Fruit fly (Drosophila melanogaster): Measurements from ENCODE around the gene CG13965.

The CG13965 gene

DNA sequence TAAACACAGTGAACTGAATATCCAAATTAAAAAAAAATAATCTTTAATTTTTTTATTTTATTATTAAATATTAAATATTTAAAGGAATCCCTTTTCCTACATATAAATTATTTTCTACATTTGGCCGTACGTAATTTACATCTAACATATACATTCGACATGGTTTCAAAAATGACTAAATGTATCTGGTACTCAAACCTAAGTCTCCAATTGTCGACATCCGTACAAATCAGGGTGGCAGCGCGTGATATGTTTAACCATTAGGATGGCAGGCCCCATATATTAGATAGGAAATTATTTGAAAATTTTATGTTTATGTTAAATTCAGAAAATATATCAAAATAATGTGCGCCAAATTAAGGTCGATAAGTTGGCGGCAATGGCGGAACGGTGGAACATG is 47.0 kb downstream of the CG13965 start:
- no peak for TF ChIP-seq CG17801 (GFP tag; optimal IDR thresholded peaks at IDR 0.05; ENCODE audit: partially characterized antibody)

DNA sequence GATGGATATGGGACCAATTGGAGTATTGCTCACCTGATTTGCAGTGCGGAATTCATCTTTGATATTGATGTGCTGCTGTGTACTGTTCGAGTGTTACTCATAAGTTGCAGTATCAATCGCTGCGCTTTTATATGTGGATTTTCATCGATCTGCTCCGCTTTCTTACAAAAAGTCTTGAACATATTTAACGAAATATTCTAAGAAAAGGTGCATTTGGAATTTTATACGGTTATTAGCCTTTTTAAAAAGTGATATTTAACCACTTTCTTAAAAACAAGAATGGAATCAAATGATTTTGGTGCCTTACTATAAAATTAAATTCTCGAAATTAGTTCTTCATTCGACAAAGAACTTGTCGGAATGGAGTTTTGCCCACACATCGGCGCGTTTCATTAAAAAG is 48.7 kb downstream of the CG13965 start, which contains the start of gene TotE:
Gene TotE, minus strand, starts transcription at position 101 of the 400 bp plus-strand sequence.
- TF ChIP-seq CG17801 (GFP tag; optimal IDR thresholded peaks at IDR 0.05; ENCODE audit: partially characterized antibody) = no peak

DNA sequence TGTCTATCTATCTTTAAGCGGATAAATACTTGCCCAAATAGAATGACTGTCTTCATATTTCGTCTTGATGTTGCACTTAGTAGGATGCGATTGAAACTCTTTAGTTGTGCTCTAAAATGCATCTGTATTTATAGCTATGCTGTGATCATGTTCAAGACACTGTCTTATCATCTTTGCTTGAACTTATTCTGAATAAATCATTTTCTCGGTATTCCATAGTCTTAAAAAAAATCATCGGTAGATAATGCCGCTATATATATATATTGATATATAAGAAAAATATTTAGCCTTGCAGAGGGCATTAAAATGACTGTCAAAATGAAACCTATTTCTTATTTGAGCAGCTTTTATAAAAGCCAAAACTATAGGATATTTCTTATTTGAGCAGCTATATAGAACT is 49.9 kb downstream of the CG13965 start, which contains the start of gene TotF:
Gene TotF, minus strand, starts transcription at position 101 of the 400 bp plus-strand sequence.
- TF ChIP-seq CG17801 (GFP tag; optimal IDR thresholded peaks at IDR 0.05; ENCODE audit: partially characterized antibody) = no peak
